Fruit fly (Drosophila melanogaster) whole organism, embryonic: Measurements from ENCODE around the gene CG44437.

Experiments used
- ATbp ChIP-seq: fragments of 200-800 bp; sonication (Bioruptor generic); optimal IDR thresholded peaks from 2 replicates; lab custom pipeline; 2017; ENCODE audit warnings: missing biosample characterization, mild to moderate bottlenecking, missing genetic modification characterization, missing genetic modification reagents
- BEAF-32 ChIP-seq: fragments of 200-800 bp; sonication (Bioruptor generic); optimal IDR thresholded peaks from 3 replicates; lab custom pipeline; 2017; ENCODE audit warnings: missing biosample characterization, missing genetic modification characterization, mild to moderate bottlenecking, moderate library complexity, missing genetic modification reagents
- Bteb2 ChIP-seq: fragments of 200-800 bp; sonication (Bioruptor generic); optimal IDR thresholded peaks from 2 replicates; lab custom pipeline; 2016; ENCODE audit warnings: missing biosample characterization, missing genetic modification characterization
- CG10431 ChIP-seq: fragments of 200-800 bp; sonication (Bioruptor generic); optimal IDR thresholded peaks from 3 replicates; lab custom pipeline; 2018; ENCODE audit warnings: missing biosample characterization, mild to moderate bottlenecking, missing genetic modification characterization
- CG10979 ChIP-seq: fragments of 200-800 bp; sonication (Bioruptor generic); optimal IDR thresholded peaks from 2 replicates; lab custom pipeline; 2018; ENCODE audit warnings: missing biosample characterization, mild to moderate bottlenecking, missing genetic modification characterization, moderate library complexity
- CG11456 ChIP-seq: fragments of 200-800 bp; sonication (Bioruptor generic); IDR thresholded peaks from 3 replicates; pipeline ENCODE4 v1.3.6; 2022; ENCODE audit warnings: missing biosample characterization, missing genetic modification characterization
- CG11560 ChIP-seq: fragments of 200-800 bp; sonication (Bioruptor generic); IDR thresholded peaks from 3 replicates; pipeline ENCODE4 v1.3.6; 2022; ENCODE audit warnings: missing biosample characterization, missing genetic modification characterization
- CG15011 ChIP-seq: fragments of 200-800 bp; sonication (Bioruptor generic); optimal IDR thresholded peaks from 3 replicates; lab custom pipeline; 2018; ENCODE audit warnings: missing biosample characterization, mild to moderate bottlenecking, missing genetic modification characterization
- CG17385 ChIP-seq: fragments of 200-800 bp; sonication (Bioruptor generic); optimal IDR thresholded peaks from 3 replicates; lab custom pipeline; 2018; ENCODE audit warnings: missing biosample characterization, mild to moderate bottlenecking, missing genetic modification characterization
- CG17612 ChIP-seq: fragments of 200-800 bp; sonication (Bioruptor generic); IDR thresholded peaks from 2 replicates; pipeline ENCODE4 v1.3.6; 2022; ENCODE audit warnings: missing biosample characterization, missing genetic modification characterization
- CG2712 ChIP-seq: fragments of 200-800 bp; optimal IDR thresholded peaks from 3 replicates; lab custom pipeline; 2019; ENCODE audit warnings: missing biosample characterization, mild to moderate bottlenecking, missing genetic modification characterization, moderate library complexity
- CG2875 ChIP-seq: fragments of 200-800 bp; sonication (Bioruptor generic); optimal IDR thresholded peaks from 2 replicates; lab custom pipeline; 2017; ENCODE audit warnings: missing biosample characterization, mild to moderate bottlenecking, missing genetic modification characterization, missing genetic modification reagents
- CG30403 ChIP-seq: fragments of 200-800 bp; sonication (Bioruptor generic); optimal IDR thresholded peaks from 3 replicates; lab custom pipeline; 2016; ENCODE audit warnings: missing biosample characterization, missing genetic modification characterization
- CG30431 ChIP-seq: fragments of 200-800 bp; sonication (Bioruptor generic); optimal IDR thresholded peaks from 2 replicates; lab custom pipeline; 2017; ENCODE audit warnings: missing biosample characterization, missing genetic modification characterization
- CG32772 ChIP-seq: fragments of 200-800 bp; sonication (Bioruptor generic); IDR thresholded peaks from 2 replicates; pipeline ENCODE4 v1.3.6; 2022; ENCODE audit warnings: missing biosample characterization, missing genetic modification characterization
- CG6689 ChIP-seq: fragments of 200-800 bp; sonication (Bioruptor generic); IDR thresholded peaks from 2 replicates; pipeline ENCODE4 v1.3.6; 2022; ENCODE audit warnings: missing biosample characterization, missing genetic modification characterization
- CG7271 ChIP-seq: fragments of 200-800 bp; sonication (Bioruptor generic); optimal IDR thresholded peaks from 2 replicates; lab custom pipeline; 2018; ENCODE audit warnings: missing biosample characterization, mild to moderate bottlenecking, missing genetic modification characterization, moderate library complexity
- CG8359 ChIP-seq: fragments of 200-800 bp; sonication (Bioruptor generic); optimal IDR thresholded peaks from 2 replicates; lab custom pipeline; 2017; ENCODE audit warnings: missing biosample characterization, mild to moderate bottlenecking, missing genetic modification characterization, borderline replicate concordance
- CG8388 ChIP-seq: fragments of 200-800 bp; sonication (Bioruptor generic); optimal IDR thresholded peaks from 2 replicates; lab custom pipeline; 2019; ENCODE audit warnings: missing biosample characterization, mild to moderate bottlenecking, missing genetic modification characterization, moderate library complexity
- Dfd ChIP-seq, 2 experiments: fragments of >200 bp; optimal IDR thresholded peaks; 2 replicates each; lab custom pipeline; 2017; ENCODE audit warnings: missing biosample characterization in 2 of 2, missing genetic modification characterization in 2 of 2
- ERR ChIP-seq: fragments of 200-800 bp; sonication (Bioruptor generic); optimal IDR thresholded peaks from 2 replicates; lab custom pipeline; 2016; ENCODE audit warnings: missing biosample characterization, missing genetic modification characterization
- Hmr ChIP-seq: fragments of 200-800 bp; sonication (Bioruptor generic); optimal IDR thresholded peaks from 3 replicates; lab custom pipeline; 2017; ENCODE audit warnings: mild to moderate bottlenecking, missing biosample characterization, missing genetic modification reagents, missing genetic modification characterization
- Jarid2 ChIP-seq: fragments of 200-800 bp; sonication (Bioruptor generic); optimal IDR thresholded peaks from 3 replicates; lab custom pipeline; 2017; ENCODE audit warnings: mild to moderate bottlenecking, missing biosample characterization, missing genetic modification reagents, missing genetic modification characterization
- MTF-1 ChIP-seq: fragments of 200-800 bp; sonication (Bioruptor generic); optimal IDR thresholded peaks from 2 replicates; lab custom pipeline; 2018; ENCODE audit warnings: missing biosample characterization, mild to moderate bottlenecking, missing genetic modification characterization, borderline replicate concordance
- Mrtf ChIP-seq: fragments of 200-800 bp; sonication (Bioruptor generic); IDR thresholded peaks from 3 replicates; pipeline ENCODE4 v1.3.6; 2022; ENCODE audit warnings: missing biosample characterization, missing genetic modification characterization
- Optix ChIP-seq: fragments of 200-800 bp; sonication (Bioruptor generic); IDR thresholded peaks from 3 replicates; pipeline ENCODE4 v1.3.6; 2022; ENCODE audit warnings: missing biosample characterization, missing genetic modification characterization
- Pdp1 ChIP-seq, 2 experiments: fragments of 200-800 bp; sonication (Bioruptor generic); optimal IDR thresholded peaks; 3 replicates each; lab custom pipeline; 2016; ENCODE audit warnings: missing biosample characterization in 2 of 2, missing genetic modification characterization in 2 of 2, mild to moderate bottlenecking in 1 of 2, moderate library complexity in 1 of 2
- Rfx ChIP-seq: fragments of 200-800 bp; sonication (Bioruptor generic); IDR thresholded peaks from 2 replicates; pipeline ENCODE4 v1.3.6; 2022; ENCODE audit warnings: missing biosample characterization, missing genetic modification characterization
- Scr ChIP-seq: fragments of 200-800 bp; sonication (Bioruptor generic); IDR thresholded peaks from 2 replicates; pipeline ENCODE4 v1.3.6; 2022; ENCODE audit warnings: missing biosample characterization, missing genetic modification characterization; ENCODE audit not compliant: partially characterized antibody
- Sry-δ ChIP-seq: fragments of 200-800 bp; sonication (Bioruptor generic); optimal IDR thresholded peaks from 2 replicates; lab custom pipeline; 2016; ENCODE audit warnings: missing biosample characterization, missing genetic modification characterization
- amos ChIP-seq: fragments of 200-800 bp; sonication (Bioruptor generic); IDR thresholded peaks from 2 replicates; pipeline ENCODE4 v1.3.6; 2022; ENCODE audit warnings: missing biosample characterization, missing genetic modification characterization; ENCODE audit not compliant: partially characterized antibody
- bcd ChIP-seq: fragments of 200-800 bp; sonication (Bioruptor generic); optimal IDR thresholded peaks from 2 replicates; lab custom pipeline; 2017; ENCODE audit warnings: missing biosample characterization, mild to moderate bottlenecking, missing genetic modification characterization
- caup ChIP-seq: fragments of 200-800 bp; sonication (Bioruptor generic); optimal IDR thresholded peaks from 3 replicates; lab custom pipeline; 2017; ENCODE audit warnings: missing biosample characterization, mild to moderate bottlenecking, missing genetic modification characterization, moderate library complexity; ENCODE audit not compliant: severe bottlenecking
- chif ChIP-seq, 2 experiments: fragments of 200-800 bp; sonication (Bioruptor generic); optimal IDR thresholded peaks; 3 replicates each; lab custom pipeline; 2016; ENCODE audit warnings: missing biosample characterization in 2 of 2, missing genetic modification characterization in 2 of 2
- chinmo ChIP-seq: fragments of 200-800 bp; sonication (Bioruptor generic); IDR thresholded peaks from 4 replicates; pipeline ENCODE4 v1.3.6; 2022; ENCODE audit warnings: missing biosample characterization, missing genetic modification characterization; ENCODE audit not compliant: partially characterized antibody
- crp ChIP-seq, 2 experiments: fragments of 200-800 bp; sonication (Bioruptor generic); optimal IDR thresholded peaks; 2 replicates in 1 of 2; 3 replicates in 1 of 2; lab custom pipeline; 2017; ENCODE audit warnings: missing biosample characterization in 2 of 2, missing genetic modification characterization in 2 of 2, mild to moderate bottlenecking in 1 of 2, moderate library complexity in 1 of 2
- cwo ChIP-seq: fragments of 200-800 bp; sonication (Bioruptor generic); optimal IDR thresholded peaks from 3 replicates; lab custom pipeline; 2017; ENCODE audit warnings: missing biosample characterization, missing genetic modification characterization, mild to moderate bottlenecking, moderate library complexity, missing genetic modification reagents
- dmrt11E ChIP-seq: fragments of 200-800 bp; sonication (Bioruptor generic); optimal IDR thresholded peaks from 3 replicates; lab custom pipeline; 2018; ENCODE audit warnings: missing biosample characterization, mild to moderate bottlenecking, missing genetic modification characterization, moderate library complexity
- ind ChIP-seq: fragments of 200-800 bp; sonication (Bioruptor generic); optimal IDR thresholded peaks from 3 replicates; lab custom pipeline; 2016; ENCODE audit warnings: missing biosample characterization, missing genetic modification characterization
- lbe ChIP-seq: fragments of 200-800 bp; sonication (Bioruptor generic); optimal IDR thresholded peaks from 2 replicates; lab custom pipeline; 2016; ENCODE audit warnings: missing biosample characterization, mild to moderate bottlenecking, missing genetic modification characterization
- luna ChIP-seq: fragments of 200-800 bp; sonication (Bioruptor generic); optimal IDR thresholded peaks from 2 replicates; lab custom pipeline; 2016; ENCODE audit warnings: missing biosample characterization, missing genetic modification characterization
- maf-S ChIP-seq: fragments of 200-800 bp; sonication (Bioruptor generic); optimal IDR thresholded peaks from 2 replicates; lab custom pipeline; 2016; ENCODE audit warnings: missing biosample characterization, missing genetic modification characterization
- nmo ChIP-seq: fragments of 200-800 bp; sonication (Bioruptor generic); optimal IDR thresholded peaks from 2 replicates; lab custom pipeline; 2018; ENCODE audit warnings: missing biosample characterization, mild to moderate bottlenecking, missing genetic modification characterization, moderate library complexity
- pfk ChIP-seq: fragments of 200-800 bp; sonication (Bioruptor generic); optimal IDR thresholded peaks from 2 replicates; lab custom pipeline; 2018; ENCODE audit warnings: missing biosample characterization, mild to moderate bottlenecking, missing genetic modification characterization, moderate library complexity
- repo ChIP-seq: fragments of 200-800 bp; sonication (Bioruptor generic); optimal IDR thresholded peaks from 2 replicates; lab custom pipeline; 2016; ENCODE audit warnings: missing biosample characterization, missing genetic modification characterization
- sim ChIP-seq: fragments of 200-800 bp; sonication (Bioruptor generic); IDR thresholded peaks from 2 replicates; pipeline ENCODE4 v1.3.6; 2022; ENCODE audit warnings: missing biosample characterization, missing genetic modification characterization
- sqz ChIP-seq: fragments of 200-800 bp; sonication (Bioruptor generic); optimal IDR thresholded peaks from 3 replicates; lab custom pipeline; 2018; ENCODE audit warnings: missing biosample characterization, mild to moderate bottlenecking, missing genetic modification characterization
- stwl ChIP-seq: fragments of 200-800 bp; sonication (Bioruptor generic); optimal IDR thresholded peaks from 3 replicates; lab custom pipeline; 2018; ENCODE audit warnings: missing biosample characterization, mild to moderate bottlenecking, missing genetic modification characterization, moderate library complexity
- tap ChIP-seq: fragments of 200-800 bp; optimal IDR thresholded peaks from 3 replicates; lab custom pipeline; 2019; ENCODE audit warnings: missing biosample characterization, mild to moderate bottlenecking, missing genetic modification characterization, moderate library complexity
- tin ChIP-seq: fragments of 200-800 bp; sonication (Bioruptor generic); optimal IDR thresholded peaks from 3 replicates; lab custom pipeline; 2016; ENCODE audit warnings: missing biosample characterization, missing genetic modification characterization

The CG44437 gene

DNA sequence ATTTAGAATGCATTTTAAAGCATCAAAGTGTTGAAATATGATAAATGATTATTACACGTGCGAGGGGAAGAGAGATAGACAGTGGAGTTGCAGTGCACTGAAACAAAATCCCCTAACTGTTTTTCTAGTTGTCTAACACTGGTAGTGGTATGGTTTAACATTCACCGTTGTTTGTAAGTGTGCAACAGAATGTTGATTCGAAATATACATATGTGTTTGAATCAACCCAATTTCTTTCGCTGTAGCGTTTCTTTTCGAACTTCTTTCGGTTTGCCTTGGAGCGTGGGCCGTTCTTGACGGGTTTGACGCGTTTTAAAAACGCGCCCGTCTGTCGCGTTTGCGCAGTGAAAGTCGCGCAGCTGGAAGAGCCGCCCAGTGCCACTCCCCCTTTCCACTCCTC is 19.2 kb upstream of the CG44437 start (continued):
- no peak for TF ChIP-seq MTF-1 (GFP tag; lab: Kevin White, UChicago)
- no peak for TF ChIP-seq cwo (GFP tag; lab: Kevin White, UChicago)
- no peak for TF ChIP-seq nmo (GFP tag; lab: Kevin White, UChicago)
- no peak for TF ChIP-seq sim (GFP tag; lab: Robert Waterston, UW)
- TF ChIP-seq BEAF-32 (GFP tag; lab: Kevin White, UChicago), result no peak
- TF ChIP-seq CG30403 (GFP tag; lab: Kevin White, UChicago), result no peak
- TF ChIP-seq CG11456, result no peak
- no peak for TF ChIP-seq Bteb2 (GFP tag; lab: Kevin White, UChicago)
- TF ChIP-seq CG30431 (GFP tag; lab: Kevin White, UChicago), result no peak
- no peak for TF ChIP-seq CG11560 (tag; lab: Robert Waterston, UW)
- no peak for TF ChIP-seq Sry-δ (GFP tag; lab: Kevin White, UChicago)
- no peak for TF ChIP-seq lbe (GFP tag; lab: Kevin White, UChicago)
- TF ChIP-seq amos (GFP tag; lab: Robert Waterston, UW), result no peak
- TF ChIP-seq pfk (GFP tag; lab: Kevin White, UChicago), result no peak
- no peak for TF ChIP-seq Rfx (GFP tag; lab: Robert Waterston, UW)
- TF ChIP-seq Hmr (GFP tag; lab: Kevin White, UChicago), result no peak
- TF ChIP-seq CG17385, result no peak
- no peak for TF ChIP-seq Scr (GFP tag; lab: Robert Waterston, UW)
- TF ChIP-seq bcd (GFP tag; lab: Kevin White, UChicago), result no peak
- TF ChIP-seq dmrt11E (tag; lab: Kevin White, UChicago), result no peak
- TF ChIP-seq repo (GFP tag; lab: Kevin White, UChicago), result no peak
- TF ChIP-seq Dfd (GFP tag; optimal IDR thresholded peaks at IDR 0.05; lab: Kevin White, UChicago), result no peak
- TF ChIP-seq CG17612 (GFP tag; lab: Robert Waterston, UW), result no peak
- no peak for TF ChIP-seq stwl (tag; lab: Kevin White, UChicago)
- no peak for TF ChIP-seq caup (GFP tag; lab: Kevin White, UChicago)
- peak; percentile 94 for TF ChIP-seq CG8359 (GFP tag; lab: Kevin White, UChicago)
- peak; percentile 23; the same call in 1 of the 3 replicates for TF ChIP-seq Optix (GFP tag; lab: Robert Waterston, UW)
- no peak for TF ChIP-seq ind (GFP tag; lab: Kevin White, UChicago)
- no peak for TF ChIP-seq CG2875
- TF ChIP-seq CG7271, result no peak
- TF ChIP-seq crp (GFP tag; optimal IDR thresholded peaks at IDR 0.05; lab: Kevin White, UChicago), result no peak
- TF ChIP-seq chif (GFP tag; optimal IDR thresholded peaks at IDR 0.05; lab: Kevin White, UChicago), result peak in 1 of 2 experiments; percentile 2
- no peak for TF ChIP-seq CG15011 (GFP tag; lab: Kevin White, UChicago)
- TF ChIP-seq ATbp (GFP tag; lab: Kevin White, UChicago), result peak; percentile 1
- no peak for TF ChIP-seq luna (GFP tag; lab: Kevin White, UChicago)
- peak; percentile 47 for TF ChIP-seq CG8388 (GFP tag; lab: Kevin White, UChicago)
- no peak for TF ChIP-seq maf-S (GFP tag; lab: Kevin White, UChicago)
- TF ChIP-seq CG10431 (GFP tag; lab: Kevin White, UChicago), result no peak
- TF ChIP-seq tin (GFP tag; lab: Kevin White, UChicago), result no peak
- TF ChIP-seq Mrtf (GFP tag; lab: Robert Waterston, UW), result no peak
- 0 out of 4 replicates have a peak, but pooled peaks have one; percentile 23 for TF ChIP-seq chinmo (GFP tag; lab: Robert Waterston, UW)
- TF ChIP-seq Pdp1 (GFP tag; optimal IDR thresholded peaks at IDR 0.05; lab: Kevin White, UChicago), result no peak
- 0 out of 2 replicates have a peak, but pooled peaks have one; percentile 16 for TF ChIP-seq CG6689 (GFP tag; lab: Robert Waterston, UW)
- TF ChIP-seq CG10979 (tag; lab: Kevin White, UChicago), result peak; percentile 34
- peak; percentile 48 for TF ChIP-seq sqz (GFP tag; lab: Kevin White, UChicago)
- no peak for TF ChIP-seq Jarid2
- TF ChIP-seq tap (tag; lab: Kevin White, UChicago), result no peak
- no peak for TF ChIP-seq ERR (GFP tag; lab: Kevin White, UChicago)
- peak; percentile 38 for TF ChIP-seq CG2712
- no peak for TF ChIP-seq CG32772
